Worm (Caenorhabditis elegans): Measurements from ENCODE around the gene ugt-11.

DNA sequence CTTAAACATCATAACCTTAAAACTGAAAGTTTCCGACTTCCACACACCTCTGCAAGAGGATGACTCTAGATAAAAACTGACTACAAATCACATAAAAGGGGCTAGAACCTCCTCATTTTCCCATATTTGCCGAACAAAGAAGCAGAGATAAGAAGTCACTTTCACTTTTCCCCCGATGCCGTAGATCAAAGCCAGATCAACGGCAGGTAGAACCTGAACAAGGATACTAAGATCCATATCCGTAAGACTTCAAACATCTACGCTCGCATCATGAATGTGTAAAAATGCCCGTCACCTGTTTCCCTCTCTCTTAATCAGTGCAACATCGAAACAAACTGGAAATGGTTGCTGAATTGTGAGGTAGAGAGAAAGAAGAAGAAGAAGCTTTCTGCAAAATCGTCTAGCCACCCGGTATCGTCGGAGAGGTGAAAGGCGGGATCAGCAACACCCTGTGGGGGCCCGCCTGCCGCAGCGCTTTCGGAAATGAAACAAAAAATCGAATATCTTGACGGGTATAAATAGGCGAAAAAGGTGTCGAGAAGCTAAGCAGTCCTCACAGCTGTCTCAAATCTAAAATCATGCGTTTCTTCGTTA, 23.9 kb upstream of the ugt-11 start, which contains the start of gene C02E7.6:
- TF ChIP-seq flt-1 (GFP tag; IDR thresholded peaks at IDR 0.05) (no peak), ztf-29 (GFP tag; IDR thresholded peaks at IDR 0.05) (no peak), T22C8.4 (GFP tag; IDR thresholded peaks at IDR 0.05) (no peak), klf-2 (GFP tag; conservative IDR thresholded peaks at IDR 0.05) (no peak; the same call in 1 of the 2 replicates)

All from whole organism, midembryonic.